Fruit fly (Drosophila melanogaster) whole organism, prepupa: Measurements from ENCODE around the gene GABA-B-R3.
A peak's percentile ranks its signal among the peaks of the same experiment; 100 is the strongest.

ENCODE experiments used
- CG10631 ChIP-seq: fragments of 200-800 bp; sonication (Bioruptor generic); optimal IDR thresholded peaks from 2 replicates; lab custom pipeline; 2016; ENCODE audit warnings: missing biosample characterization, missing genetic modification characterization
- CG3032 ChIP-seq: fragments of 200-800 bp; optimal IDR thresholded peaks from 2 replicates; lab custom pipeline; 2019; ENCODE audit warnings: missing biosample characterization, mild to moderate bottlenecking, missing genetic modification characterization, moderate library complexity
- CG7368 ChIP-seq: fragments of 200-800 bp; sonication (Bioruptor generic); optimal IDR thresholded peaks from 3 replicates; lab custom pipeline; 2016; ENCODE audit warnings: missing biosample characterization, missing genetic modification characterization
- achi ChIP-seq: fragments of 200-800 bp; sonication (Bioruptor generic); optimal IDR thresholded peaks from 3 replicates; lab custom pipeline; 2016; ENCODE audit warnings: missing biosample characterization, missing genetic modification characterization
- dac ChIP-seq: fragments of 200-800 bp; sonication (Bioruptor generic); optimal IDR thresholded peaks from 2 replicates; lab custom pipeline; 2017; ENCODE audit warnings: missing biosample characterization, mild to moderate bottlenecking, missing genetic modification characterization
- pdm3 ChIP-seq: fragments of 200-800 bp; sonication (Bioruptor generic); optimal IDR thresholded peaks from 3 replicates; lab custom pipeline; 2016; ENCODE audit warnings: missing biosample characterization, missing genetic modification characterization
- svp ChIP-seq: fragments of 200-800 bp; sonication (Bioruptor generic); peaks from one replicate; lab custom pipeline; 2016; ENCODE audit warnings: missing biosample characterization, missing genetic modification characterization

- peak; percentile 48 for TF ChIP-seq achi (GFP tag; lab: Kevin White, UChicago)
- TF ChIP-seq svp (GFP tag; lab: Kevin White, UChicago): peak; percentile 84
- no peak for TF ChIP-seq dac (GFP tag; lab: Kevin White, UChicago)
- peak; percentile 42 for TF ChIP-seq CG10631 (GFP tag; lab: Kevin White, UChicago)
- no peak for TF ChIP-seq CG7368 (GFP tag; lab: Kevin White, UChicago)
- TF ChIP-seq CG3032 (tag; lab: Kevin White, UChicago): peak; percentile 30
- TF ChIP-seq pdm3 (GFP tag; lab: Kevin White, UChicago): peak; percentile 42
Measured at dm6 chr2L:700787-701186, 49.0 kb upstream of the GABA-B-R3 start.
